Fruit fly (Drosophila melanogaster) whole organism, prepupa: ENCODE data around the gene EMC10.

Experiments
- Blimp-1 ChIP-seq: fragments of 200-800 bp; sonication (Bioruptor generic); optimal IDR thresholded peaks from 3 replicates; lab custom pipeline; 2017; ENCODE audit warnings: missing biosample characterization, missing genetic modification characterization, mild to moderate bottlenecking, moderate library complexity, missing genetic modification reagents
- CG10631 ChIP-seq: fragments of 200-800 bp; sonication (Bioruptor generic); optimal IDR thresholded peaks from 2 replicates; lab custom pipeline; 2016; ENCODE audit warnings: missing biosample characterization, missing genetic modification characterization
- CG10669 ChIP-seq: fragments of 200-800 bp; sonication (Bioruptor generic); optimal IDR thresholded peaks from 3 replicates; lab custom pipeline; 2018; ENCODE audit warnings: missing biosample characterization, mild to moderate bottlenecking, missing genetic modification characterization, moderate library complexity
- CG11294 ChIP-seq: fragments of 200-800 bp; sonication (Bioruptor generic); IDR thresholded peaks from 2 replicates; pipeline ENCODE4 v1.3.6; 2022; ENCODE audit warnings: missing biosample characterization, missing genetic modification characterization
- CG11762 ChIP-seq: fragments of 200-800 bp; sonication (Bioruptor generic); optimal IDR thresholded peaks from 3 replicates; lab custom pipeline; 2016; ENCODE audit warnings: missing biosample characterization, missing genetic modification characterization; ENCODE audit not compliant: insufficient read depth
- CG11902 ChIP-seq: fragments of 200-800 bp; sonication (Bioruptor generic); optimal IDR thresholded peaks from 3 replicates; lab custom pipeline; 2016; ENCODE audit warnings: missing biosample characterization, missing genetic modification characterization
- CG15336 ChIP-seq: fragments of 200-800 bp; sonication (Bioruptor generic); IDR thresholded peaks from 2 replicates; pipeline ENCODE4 v1.3.6; 2022; ENCODE audit warnings: missing biosample characterization, missing genetic modification characterization
- CG1621 ChIP-seq: fragments of 200-800 bp; sonication (Bioruptor generic); optimal IDR thresholded peaks from 3 replicates; lab custom pipeline; 2018; ENCODE audit warnings: missing biosample characterization, mild to moderate bottlenecking, missing genetic modification characterization
- CG16779 ChIP-seq: fragments of 200-800 bp; sonication (Bioruptor generic); optimal IDR thresholded peaks from 3 replicates; lab custom pipeline; 2017; ENCODE audit warnings: missing biosample characterization, mild to moderate bottlenecking, missing genetic modification characterization
- CG3032 ChIP-seq: fragments of 200-800 bp; optimal IDR thresholded peaks from 2 replicates; lab custom pipeline; 2019; ENCODE audit warnings: missing biosample characterization, mild to moderate bottlenecking, missing genetic modification characterization, moderate library complexity
- CG31627 ChIP-seq: fragments of 200-800 bp; sonication (Bioruptor generic); optimal IDR thresholded peaks from 3 replicates; lab custom pipeline; 2016; ENCODE audit warnings: missing biosample characterization, missing genetic modification characterization
- CG32006 ChIP-seq: fragments of 200-800 bp; sonication (Bioruptor generic); optimal IDR thresholded peaks from 3 replicates; lab custom pipeline; 2017; ENCODE audit warnings: missing biosample characterization, mild to moderate bottlenecking, missing genetic modification characterization
- CG34406 ChIP-seq: fragments of 200-800 bp; sonication (Bioruptor generic); optimal IDR thresholded peaks from 3 replicates; lab custom pipeline; 2016; ENCODE audit warnings: missing biosample characterization, missing genetic modification characterization
- CG3919 ChIP-seq: fragments of 200-800 bp; sonication (Bioruptor generic); optimal IDR thresholded peaks from 3 replicates; lab custom pipeline; 2016; ENCODE audit warnings: missing biosample characterization, missing genetic modification characterization
- CG4318 ChIP-seq: fragments of 200-800 bp; sonication (Bioruptor generic); optimal IDR thresholded peaks from 3 replicates; lab custom pipeline; 2017; ENCODE audit warnings: missing biosample characterization, mild to moderate bottlenecking, missing genetic modification characterization
- CG6163 ChIP-seq: fragments of 200-800 bp; sonication (Bioruptor generic); IDR thresholded peaks from 3 replicates; pipeline ENCODE4 v1.3.6; 2022; ENCODE audit warnings: missing biosample characterization, missing genetic modification characterization
- CG6792 ChIP-seq: fragments of 200-800 bp; sonication (Bioruptor generic); optimal IDR thresholded peaks from 3 replicates; lab custom pipeline; 2016; ENCODE audit warnings: missing biosample characterization, missing genetic modification characterization
- CG6854 ChIP-seq: fragments of 200-800 bp; sonication (Bioruptor generic); optimal IDR thresholded peaks from 2 replicates; lab custom pipeline; 2017; ENCODE audit warnings: missing biosample characterization, mild to moderate bottlenecking, missing genetic modification characterization
- CG8119 ChIP-seq: fragments of 200-800 bp; sonication (Bioruptor generic); IDR thresholded peaks from 3 replicates; pipeline ENCODE4 v1.3.6; 2022; ENCODE audit warnings: missing biosample characterization, missing genetic modification characterization
- CG8319 ChIP-seq: fragments of 200-800 bp; sonication (Bioruptor generic); optimal IDR thresholded peaks from 3 replicates; lab custom pipeline; 2016; ENCODE audit warnings: missing biosample characterization, missing genetic modification characterization
- CG8632 ChIP-seq: fragments of 200-800 bp; sonication (Bioruptor generic); optimal IDR thresholded peaks from 3 replicates; lab custom pipeline; 2016; ENCODE audit warnings: missing biosample characterization, missing genetic modification characterization
- Eip78C ChIP-seq: fragments of 200-800 bp; sonication (Bioruptor generic); peaks from one replicate; lab custom pipeline; 2016; ENCODE audit warnings: missing biosample characterization, missing genetic modification characterization
- Ets21C ChIP-seq: fragments of 200-800 bp; sonication (Bioruptor generic); optimal IDR thresholded peaks from 3 replicates; lab custom pipeline; 2016; ENCODE audit warnings: missing biosample characterization, missing genetic modification characterization
- Ets96B ChIP-seq: fragments of 200-800 bp; optimal IDR thresholded peaks from 2 replicates; lab custom pipeline; 2019; ENCODE audit warnings: missing biosample characterization, mild to moderate bottlenecking, missing genetic modification characterization, moderate library complexity
- Hr38 ChIP-seq: sonication (Bioruptor generic); optimal IDR thresholded peaks from 2 replicates; lab custom pipeline; 2016; ENCODE audit warnings: missing biosample characterization, missing genetic modification characterization
- Hr39 ChIP-seq: fragments of 200-800 bp; sonication (Bioruptor generic); optimal IDR thresholded peaks from 2 replicates; lab custom pipeline; 2016; ENCODE audit warnings: missing biosample characterization, missing genetic modification characterization
- Hr4 ChIP-seq: fragments of 200-800 bp; sonication (Bioruptor generic); optimal IDR thresholded peaks from 3 replicates; lab custom pipeline; 2016; ENCODE audit warnings: missing biosample characterization, missing genetic modification characterization
- Lpt ChIP-seq: fragments of 200-800 bp; sonication (Bioruptor generic); optimal IDR thresholded peaks from 3 replicates; lab custom pipeline; 2016; ENCODE audit warnings: missing biosample characterization, missing genetic modification characterization
- Met ChIP-seq: fragments of 200-800 bp; sonication (Bioruptor generic); optimal IDR thresholded peaks from 3 replicates; lab custom pipeline; 2016; ENCODE audit warnings: missing biosample characterization, missing genetic modification characterization
- OdsH ChIP-seq: fragments of 200-800 bp; sonication (Bioruptor generic); optimal IDR thresholded peaks from 3 replicates; lab custom pipeline; 2016; ENCODE audit warnings: missing biosample characterization, missing genetic modification characterization
- Smox ChIP-seq: fragments of 200-800 bp; sonication (Bioruptor generic); optimal IDR thresholded peaks from 3 replicates; lab custom pipeline; 2016; ENCODE audit warnings: missing biosample characterization, missing genetic modification characterization
- Sox102F ChIP-seq: fragments of 200-800 bp; sonication (Bioruptor generic); optimal IDR thresholded peaks from 2 replicates; lab custom pipeline; 2016; ENCODE audit warnings: missing biosample characterization, mild to moderate bottlenecking, missing genetic modification characterization
- Sox14 ChIP-seq: fragments of 200-800 bp; sonication (Bioruptor generic); optimal IDR thresholded peaks from 3 replicates; lab custom pipeline; 2016; ENCODE audit warnings: missing biosample characterization, missing genetic modification characterization
- Sox15 ChIP-seq: fragments of 200-800 bp; sonication (Bioruptor generic); optimal IDR thresholded peaks from 3 replicates; lab custom pipeline; 2016; ENCODE audit warnings: missing biosample characterization, missing genetic modification characterization
- achi ChIP-seq: fragments of 200-800 bp; sonication (Bioruptor generic); optimal IDR thresholded peaks from 3 replicates; lab custom pipeline; 2016; ENCODE audit warnings: missing biosample characterization, missing genetic modification characterization
- acj6 ChIP-seq: fragments of 200-800 bp; sonication (Bioruptor generic); optimal IDR thresholded peaks from 3 replicates; lab custom pipeline; 2016; ENCODE audit warnings: missing biosample characterization, missing genetic modification characterization
- cyc ChIP-seq: fragments of 200-800 bp; sonication (Bioruptor generic); optimal IDR thresholded peaks from 3 replicates; lab custom pipeline; 2016; ENCODE audit warnings: missing biosample characterization, missing genetic modification characterization
- dac ChIP-seq: fragments of 200-800 bp; sonication (Bioruptor generic); optimal IDR thresholded peaks from 2 replicates; lab custom pipeline; 2017; ENCODE audit warnings: missing biosample characterization, mild to moderate bottlenecking, missing genetic modification characterization
- dsx ChIP-seq: fragments of 200-800 bp; optimal IDR thresholded peaks from 3 replicates; lab custom pipeline; 2019; ENCODE audit warnings: missing biosample characterization, mild to moderate bottlenecking, missing genetic modification characterization, moderate library complexity; ENCODE audit not compliant: poor library complexity, severe bottlenecking
- eg ChIP-seq: fragments of 200-800 bp; sonication (Bioruptor generic); IDR thresholded peaks from 3 replicates; pipeline ENCODE4 v1.3.6; 2022; ENCODE audit warnings: missing biosample characterization, missing genetic modification characterization
- esn ChIP-seq: fragments of 200-800 bp; sonication (Bioruptor generic); optimal IDR thresholded peaks from 2 replicates; lab custom pipeline; 2016; ENCODE audit warnings: missing biosample characterization, mild to moderate bottlenecking, missing genetic modification characterization, moderate library complexity
- fd59A ChIP-seq: fragments of 200-800 bp; sonication (Bioruptor generic); optimal IDR thresholded peaks from 2 replicates; lab custom pipeline; 2017; ENCODE audit warnings: missing biosample characterization, mild to moderate bottlenecking, missing genetic modification characterization, missing genetic modification reagents
- fd85E ChIP-seq: fragments of 200-800 bp; sonication (Bioruptor generic); optimal IDR thresholded peaks from 3 replicates; lab custom pipeline; 2016; ENCODE audit warnings: missing biosample characterization, missing genetic modification characterization
- fkh ChIP-seq: fragments of 200-800 bp; sonication (Bioruptor generic); optimal IDR thresholded peaks from 3 replicates; lab custom pipeline; 2017; ENCODE audit warnings: missing biosample characterization, mild to moderate bottlenecking, missing genetic modification characterization, moderate library complexity
- lz ChIP-seq: fragments of 200-800 bp; sonication (Bioruptor generic); optimal IDR thresholded peaks from 3 replicates; lab custom pipeline; 2016; ENCODE audit warnings: missing biosample characterization, missing genetic modification characterization
- net ChIP-seq: fragments of 200-800 bp; sonication (Bioruptor generic); optimal IDR thresholded peaks from 3 replicates; lab custom pipeline; 2016; ENCODE audit warnings: missing biosample characterization, missing genetic modification characterization
- pdm3 ChIP-seq: fragments of 200-800 bp; sonication (Bioruptor generic); optimal IDR thresholded peaks from 3 replicates; lab custom pipeline; 2016; ENCODE audit warnings: missing biosample characterization, missing genetic modification characterization
- spab ChIP-seq: fragments of 200-800 bp; sonication (Bioruptor generic); optimal IDR thresholded peaks from 2 replicates; lab custom pipeline; 2017; ENCODE audit warnings: missing biosample characterization, mild to moderate bottlenecking, missing genetic modification characterization, missing genetic modification reagents
- ss ChIP-seq, 2 experiments: fragments of 200-800 bp; sonication (Bioruptor generic); optimal IDR thresholded peaks; 2 replicates in 1 of 2; 3 replicates in 1 of 2; lab custom pipeline; 2017 to 2018; ENCODE audit warnings: mild to moderate bottlenecking in 2 of 2, missing biosample characterization in 2 of 2, missing genetic modification characterization in 2 of 2, moderate library complexity in 1 of 2
- svp ChIP-seq: fragments of 200-800 bp; sonication (Bioruptor generic); peaks from one replicate; lab custom pipeline; 2016; ENCODE audit warnings: missing biosample characterization, missing genetic modification characterization
- topi ChIP-seq: fragments of 200-800 bp; sonication (Bioruptor generic); optimal IDR thresholded peaks from 3 replicates; lab custom pipeline; 2016; ENCODE audit warnings: missing biosample characterization, missing genetic modification characterization
- vri ChIP-seq: fragments of 200-800 bp; sonication (Bioruptor generic); optimal IDR thresholded peaks from 3 replicates; lab custom pipeline; 2016; ENCODE audit warnings: missing biosample characterization, mild to moderate bottlenecking, missing genetic modification characterization

The EMC10 gene

dm6 chr3L:21594408-21594807, 20.5 kb downstream of the EMC10 start:
- TF ChIP-seq CG1621 (peak; percentile 53), acj6 (GFP tag; lab: Kevin White, UChicago) (peak; percentile 55), Ets21C (peak; percentile 33), lz (GFP tag; lab: Kevin White, UChicago) (peak; percentile 57), Ets96B (tag; lab: Kevin White, UChicago) (peak; percentile 43), Hr38 (GFP tag; lab: Kevin White, UChicago) (no peak), Hr39 (GFP tag; lab: Kevin White, UChicago) (peak; percentile 66), CG16779 (tag; lab: Kevin White, UChicago) (peak; percentile 25), dac (GFP tag; lab: Kevin White, UChicago) (no peak), CG10631 (GFP tag; lab: Kevin White, UChicago) (peak; percentile 55), CG8632 (GFP tag; lab: Kevin White, UChicago) (peak; percentile 35), svp (peak; percentile 82), CG11902 (GFP tag; lab: Kevin White, UChicago) (peak; percentile 40), OdsH (GFP tag; lab: Kevin White, UChicago) (peak; percentile 48), CG10669 (peak; percentile 51), Sox102F (GFP tag; lab: Kevin White, UChicago) (peak; percentile 67), achi (GFP tag; lab: Kevin White, UChicago) (peak; percentile 42), fkh (GFP tag; lab: Kevin White, UChicago) (no peak), CG15336 (GFP tag; lab: Robert Waterston, UW) (no peak), CG3919 (GFP tag; lab: Kevin White, UChicago) (peak; percentile 68), Blimp-1 (GFP tag; lab: Kevin White, UChicago) (no peak), eg (GFP tag; lab: Robert Waterston, UW) (0 out of 3 replicates have a peak, but pooled peaks have one; percentile 54), spab (GFP tag; lab: Kevin White, UChicago) (peak; percentile 47), net (peak; percentile 15), CG34406 (GFP tag; lab: Kevin White, UChicago) (peak; percentile 23), Eip78C (GFP tag; lab: Kevin White, UChicago) (peak; percentile 81), CG11762 (GFP tag; lab: Kevin White, UChicago) (peak; percentile 16), pdm3 (GFP tag; lab: Kevin White, UChicago) (peak; percentile 61), Hr4 (GFP tag; lab: Kevin White, UChicago) (peak; percentile 6), vri (GFP tag; lab: Kevin White, UChicago) (peak; percentile 46), CG32006 (GFP tag; lab: Kevin White, UChicago) (no peak), CG6854 (GFP tag; lab: Kevin White, UChicago) (peak; percentile 32), CG6163 (GFP tag; lab: Robert Waterston, UW) (peak; percentile 72; the same call in 2 of the 3 replicates), Smox (GFP tag; lab: Kevin White, UChicago) (peak; percentile 51), Met (GFP tag; lab: Kevin White, UChicago) (peak; percentile 71), CG3032 (tag; lab: Kevin White, UChicago) (peak; percentile 48), Sox15 (GFP tag; lab: Kevin White, UChicago) (peak; percentile 16), topi (GFP tag; lab: Kevin White, UChicago) (peak; percentile 60), Sox14 (GFP tag; lab: Kevin White, UChicago) (peak; percentile 64), CG4318 (GFP tag; lab: Kevin White, UChicago) (no peak), ss (GFP tag; optimal IDR thresholded peaks at IDR 0.05; lab: Kevin White, UChicago) (peak; percentile 32 to 35), CG11294 (GFP tag; lab: Robert Waterston, UW) (no peak), CG31627 (GFP tag; lab: Kevin White, UChicago) (peak; percentile 67), dsx (GFP tag; lab: Kevin White, UChicago) (peak; percentile 54), CG8119 (0 out of 3 replicates have a peak, but pooled peaks have one; percentile 22), Lpt (no peak), fd59A (GFP tag; lab: Kevin White, UChicago) (peak; percentile 54), fd85E (no peak), CG8319 (GFP tag; lab: Kevin White, UChicago) (no peak), esn (GFP tag; lab: Kevin White, UChicago) (peak; percentile 74), cyc (GFP tag; lab: Kevin White, UChicago) (peak; percentile 71), CG6792 (GFP tag; lab: Kevin White, UChicago) (peak; percentile 44)
